Fruit fly (Drosophila melanogaster) whole organism, embryonic: ENCODE results near the gene CG2021.

Experiments
- Asciz ChIP-seq: fragments of 200-800 bp; sonication (Bioruptor generic); optimal IDR thresholded peaks from 2 replicates; lab custom pipeline; 2017; ENCODE audit warnings: missing biosample characterization, mild to moderate bottlenecking, missing genetic modification characterization, missing genetic modification reagents
- CG12391 ChIP-seq: fragments of 200-800 bp; sonication (Bioruptor generic); optimal IDR thresholded peaks from 3 replicates; lab custom pipeline; 2018; ENCODE audit warnings: missing biosample characterization, mild to moderate bottlenecking, missing genetic modification characterization, moderate library complexity
- CG13123 ChIP-seq: fragments of 200-800 bp; sonication (Bioruptor generic); optimal IDR thresholded peaks from 2 replicates; lab custom pipeline; 2016; ENCODE audit warnings: missing biosample characterization, missing genetic modification characterization
- CG13296 ChIP-seq: fragments of 200-800 bp; sonication (Bioruptor generic); optimal IDR thresholded peaks from 3 replicates; lab custom pipeline; 2018; ENCODE audit warnings: missing biosample characterization, mild to moderate bottlenecking, missing genetic modification characterization
- CG15269 ChIP-seq: fragments of 200-800 bp; sonication (Bioruptor generic); optimal IDR thresholded peaks from 2 replicates; lab custom pipeline; 2018; ENCODE audit warnings: missing biosample characterization, mild to moderate bottlenecking, missing genetic modification characterization, moderate library complexity
- CG15696 ChIP-seq: fragments of 200-800 bp; sonication (Bioruptor generic); optimal IDR thresholded peaks from 2 replicates; lab custom pipeline; 2019; ENCODE audit warnings: missing biosample characterization, mild to moderate bottlenecking, missing genetic modification characterization, moderate library complexity
- CG16863 ChIP-seq: fragments of 200-800 bp; sonication (Bioruptor generic); optimal IDR thresholded peaks from 3 replicates; lab custom pipeline; 2016; ENCODE audit warnings: missing biosample characterization, missing genetic modification characterization
- CG17328 ChIP-seq: fragments of 200-800 bp; sonication (Bioruptor generic); IDR thresholded peaks from 2 replicates; pipeline ENCODE4 v1.3.6; 2022; ENCODE audit warnings: missing biosample characterization, missing genetic modification characterization
- CG2678 ChIP-seq: fragments of 200-800 bp; sonication (Bioruptor generic); optimal IDR thresholded peaks from 3 replicates; lab custom pipeline; 2019; ENCODE audit warnings: missing biosample characterization, mild to moderate bottlenecking, missing genetic modification characterization, moderate library complexity
- CG30431 ChIP-seq: fragments of 200-800 bp; sonication (Bioruptor generic); optimal IDR thresholded peaks from 2 replicates; lab custom pipeline; 2017; ENCODE audit warnings: missing biosample characterization, missing genetic modification characterization
- CG3065 ChIP-seq: fragments of 200-800 bp; sonication (Bioruptor generic); optimal IDR thresholded peaks from 2 replicates; lab custom pipeline; 2016; ENCODE audit warnings: missing biosample characterization, missing genetic modification characterization
- CG32532 ChIP-seq: fragments of 200-800 bp; sonication (Bioruptor generic); IDR thresholded peaks from 2 replicates; pipeline ENCODE4 v1.3.6; 2022; ENCODE audit warnings: missing biosample characterization, missing genetic modification characterization
- CG33557 ChIP-seq: fragments of 200-800 bp; sonication (Bioruptor generic); optimal IDR thresholded peaks from 2 replicates; lab custom pipeline; 2019; ENCODE audit warnings: missing biosample characterization, mild to moderate bottlenecking, missing genetic modification characterization, moderate library complexity
- CG4282 ChIP-seq: fragments of 200-800 bp; sonication (Bioruptor generic); optimal IDR thresholded peaks from 2 replicates; lab custom pipeline; 2016; ENCODE audit warnings: missing biosample characterization, missing genetic modification characterization
- CG6683 ChIP-seq: fragments of 200-800 bp; sonication (Bioruptor generic); optimal IDR thresholded peaks from 2 replicates; lab custom pipeline; 2017; ENCODE audit warnings: missing biosample characterization, mild to moderate bottlenecking, missing genetic modification characterization, missing genetic modification reagents
- CG8089 ChIP-seq: fragments of 200-800 bp; sonication (Bioruptor generic); optimal IDR thresholded peaks from 3 replicates; lab custom pipeline; 2016; ENCODE audit warnings: missing biosample characterization, missing genetic modification characterization
- CG8388 ChIP-seq: fragments of 200-800 bp; sonication (Bioruptor generic); optimal IDR thresholded peaks from 2 replicates; lab custom pipeline; 2019; ENCODE audit warnings: missing biosample characterization, mild to moderate bottlenecking, missing genetic modification characterization, moderate library complexity
- CG9876 ChIP-seq: fragments of 200-800 bp; sonication (Bioruptor generic); optimal IDR thresholded peaks from 2 replicates; lab custom pipeline; 2016; ENCODE audit warnings: missing biosample characterization, missing genetic modification characterization
- Chrac-16 ChIP-seq: fragments of 200-800 bp; sonication (Bioruptor generic); optimal IDR thresholded peaks from 3 replicates; lab custom pipeline; 2016; ENCODE audit warnings: missing biosample characterization, missing genetic modification characterization
- D19B ChIP-seq: fragments of 200-800 bp; sonication (Bioruptor generic); optimal IDR thresholded peaks from 2 replicates; lab custom pipeline; 2017; ENCODE audit warnings: missing biosample characterization, mild to moderate bottlenecking, missing genetic modification characterization
- Doc3 ChIP-seq: fragments of 200-800 bp; sonication (Bioruptor generic); IDR thresholded peaks from 3 replicates; pipeline ENCODE4 v1.3.6; 2022; ENCODE audit warnings: missing biosample characterization, missing genetic modification characterization; ENCODE audit not compliant: partially characterized antibody
- Ets65A ChIP-seq: fragments of 200-800 bp; sonication (Bioruptor generic); peaks from one replicate; lab custom pipeline; 2016; ENCODE audit warnings: missing biosample characterization, missing genetic modification characterization
- HmgZ ChIP-seq: fragments of 200-800 bp; sonication (Bioruptor generic); optimal IDR thresholded peaks from 2 replicates; lab custom pipeline; 2018; ENCODE audit warnings: missing biosample characterization, mild to moderate bottlenecking, missing genetic modification characterization
- Opbp ChIP-seq: fragments of 200-800 bp; sonication (Bioruptor generic); IDR thresholded peaks from 3 replicates; pipeline ENCODE4 v1.3.6; 2022; ENCODE audit warnings: missing biosample characterization, missing genetic modification characterization; ENCODE audit not compliant: partially characterized antibody
- Usf ChIP-seq: fragments of 200-800 bp; sonication (Bioruptor generic); optimal IDR thresholded peaks from 2 replicates; lab custom pipeline; 2017; ENCODE audit warnings: missing genotype, missing biosample characterization, missing genetic modification characterization
- ac ChIP-seq: fragments of 200-800 bp; sonication (Bioruptor generic); optimal IDR thresholded peaks from 3 replicates; lab custom pipeline; 2017; ENCODE audit warnings: missing biosample characterization, mild to moderate bottlenecking, missing genetic modification characterization
- al ChIP-seq: fragments of 200-800 bp; sonication (Bioruptor generic); IDR thresholded peaks from 2 replicates; pipeline ENCODE4 v1.3.6; 2022; ENCODE audit warnings: missing biosample characterization, missing genetic modification characterization
- bab2 ChIP-seq: fragments of 200-800 bp; sonication (Bioruptor generic); optimal IDR thresholded peaks from 2 replicates; lab custom pipeline; 2016; ENCODE audit warnings: missing biosample characterization, missing genetic modification characterization
- dati ChIP-seq: fragments of 200-800 bp; sonication (Bioruptor generic); IDR thresholded peaks from 2 replicates; pipeline ENCODE4 v1.3.6; 2022; ENCODE audit warnings: missing biosample characterization, missing genetic modification characterization
- exex ChIP-seq: fragments of 200-800 bp; sonication (Bioruptor generic); optimal IDR thresholded peaks from 4 replicates; lab custom pipeline; 2018; ENCODE audit warnings: missing biosample characterization, mild to moderate bottlenecking, missing genetic modification characterization, moderate library complexity
- gfzf ChIP-seq: fragments of 200-800 bp; sonication (Bioruptor generic); optimal IDR thresholded peaks from 2 replicates; lab custom pipeline; 2016; ENCODE audit warnings: missing biosample characterization, mild to moderate bottlenecking, missing genetic modification characterization, moderate library complexity
- gsb-n ChIP-seq: fragments of 200-800 bp; sonication (Bioruptor generic); optimal IDR thresholded peaks from 3 replicates; lab custom pipeline; 2018; ENCODE audit warnings: missing biosample characterization, mild to moderate bottlenecking, missing genetic modification characterization
- jumu ChIP-seq: fragments of 200-800 bp; sonication (Bioruptor generic); optimal IDR thresholded peaks from 3 replicates; lab custom pipeline; 2016; ENCODE audit warnings: missing biosample characterization, missing genetic modification characterization
- kni ChIP-seq: fragments of 200-800 bp; sonication (Bioruptor generic); optimal IDR thresholded peaks from 3 replicates; lab custom pipeline; 2017; ENCODE audit warnings: mild to moderate bottlenecking, missing biosample characterization, missing genetic modification reagents, missing genetic modification characterization
- lbe ChIP-seq: fragments of 200-800 bp; sonication (Bioruptor generic); optimal IDR thresholded peaks from 2 replicates; lab custom pipeline; 2016; ENCODE audit warnings: missing biosample characterization, mild to moderate bottlenecking, missing genetic modification characterization
- mld ChIP-seq: fragments of 200-800 bp; sonication (Bioruptor generic); IDR thresholded peaks from 3 replicates; pipeline ENCODE4 v1.3.6; 2022; ENCODE audit warnings: missing biosample characterization, missing genetic modification characterization; ENCODE audit not compliant: partially characterized antibody
- nerfin-2 ChIP-seq: fragments of 200-800 bp; sonication (Bioruptor generic); IDR thresholded peaks from 2 replicates; pipeline ENCODE4 v1.3.6; 2022; ENCODE audit warnings: missing biosample characterization, missing genetic modification characterization; ENCODE audit not compliant: partially characterized antibody
- org-1 ChIP-seq: fragments of 200-800 bp; sonication (Bioruptor generic); optimal IDR thresholded peaks from 2 replicates; lab custom pipeline; 2017; ENCODE audit warnings: missing biosample characterization, missing genetic modification characterization
- pho ChIP-seq: fragments of 200-800 bp; sonication (Bioruptor generic); optimal IDR thresholded peaks from 2 replicates; lab custom pipeline; 2016; ENCODE audit warnings: missing biosample characterization, missing genetic modification characterization
- pita ChIP-seq: fragments of 200-800 bp; sonication (Bioruptor generic); optimal IDR thresholded peaks from 2 replicates; lab custom pipeline; 2017; ENCODE audit warnings: missing biosample characterization, mild to moderate bottlenecking, missing genetic modification characterization
- prd ChIP-seq, 3 experiments: fragments of >200 bp in 2 of 3; fragments of 200-800 bp in 1 of 3; sonication (Bioruptor generic) in 1 of 3; optimal IDR thresholded peaks in 2 of 3; IDR thresholded peaks in 1 of 3; 2 replicates in 2 of 3; 3 replicates in 1 of 3; pipeline versions ENCODE4 v1.3.6 to Lab custom; 2017 to 2022; ENCODE audit warnings: missing biosample characterization in 1 of 3, missing genetic modification characterization in 1 of 3
- repo ChIP-seq: fragments of 200-800 bp; sonication (Bioruptor generic); optimal IDR thresholded peaks from 2 replicates; lab custom pipeline; 2016; ENCODE audit warnings: missing biosample characterization, missing genetic modification characterization
- sqz ChIP-seq: fragments of 200-800 bp; sonication (Bioruptor generic); optimal IDR thresholded peaks from 3 replicates; lab custom pipeline; 2018; ENCODE audit warnings: missing biosample characterization, mild to moderate bottlenecking, missing genetic modification characterization
- tio ChIP-seq: fragments of 200-800 bp; sonication (Bioruptor generic); optimal IDR thresholded peaks from 2 replicates; lab custom pipeline; 2017; ENCODE audit warnings: missing biosample characterization, missing genetic modification characterization, inconsistent platforms
- vfl ChIP-seq: fragments of 200-800 bp; sonication (Bioruptor generic); optimal IDR thresholded peaks from 2 replicates; lab custom pipeline; 2016; ENCODE audit warnings: missing biosample characterization, missing genetic modification characterization
- wek ChIP-seq: fragments of 200-800 bp; sonication (Bioruptor generic); optimal IDR thresholded peaks from 3 replicates; lab custom pipeline; 2018; ENCODE audit warnings: missing biosample characterization, mild to moderate bottlenecking, missing genetic modification characterization, moderate library complexity
- yki ChIP-seq: fragments of >200 bp; optimal IDR thresholded peaks from 3 replicates; lab custom pipeline; 2018
- zf30C ChIP-seq: fragments of 200-800 bp; sonication (Bioruptor generic); optimal IDR thresholded peaks from 3 replicates; lab custom pipeline; 2018; ENCODE audit warnings: missing biosample characterization, mild to moderate bottlenecking, missing genetic modification characterization

CG2021 gene

dm6 chr3L:1746338-1747199 lies 30.6 kb downstream of the CG2021 start, which contains the start of gene CG13921 (continued):
- TF ChIP-seq CG8089 = peak; percentile 99
- peak; percentile 96 for TF ChIP-seq CG4282 (GFP tag; lab: Kevin White, UChicago)
- peak; percentile 99 for TF ChIP-seq CG12391
- peak; percentile 98 for TF ChIP-seq vfl
- TF ChIP-seq pita (GFP tag; lab: Kevin White, UChicago) = no peak
- peak; percentile 98 for TF ChIP-seq Asciz
- peak; percentile 98 for TF ChIP-seq kni
- TF ChIP-seq org-1 (GFP tag; lab: Kevin White, UChicago) = peak; percentile 99
- peak; percentile 98 for TF ChIP-seq CG15269
- peak; percentile 96 for TF ChIP-seq CG13296 (GFP tag; lab: Kevin White, UChicago)
- TF ChIP-seq al = peak; percentile 99
- TF ChIP-seq yki (lab: Kevin White, UChicago) = no peak
- TF ChIP-seq CG33557 (GFP tag; lab: Kevin White, UChicago) = peak; percentile 99
- peak; percentile 98 for TF ChIP-seq dati (GFP tag; lab: Robert Waterston, UW)
- TF ChIP-seq Usf (GFP tag; lab: Kevin White, UChicago) = peak; percentile 99
- TF ChIP-seq CG15696 (tag; lab: Kevin White, UChicago) = peak; percentile 100
- no peak for TF ChIP-seq mld (GFP tag; lab: Robert Waterston, UW)
- TF ChIP-seq CG9876 (GFP tag; lab: Kevin White, UChicago) = peak; percentile 97
- peak; percentile 93 for TF ChIP-seq D19B (GFP tag; lab: Kevin White, UChicago)
- peak; percentile 100 for TF ChIP-seq zf30C (GFP tag; lab: Kevin White, UChicago)
- TF ChIP-seq CG8388 (GFP tag; lab: Kevin White, UChicago) = peak; percentile 99
- peak; percentile 99 for TF ChIP-seq CG17328 (GFP tag; lab: Robert Waterston, UW)
- TF ChIP-seq CG13123 (GFP tag; lab: Kevin White, UChicago) = peak; percentile 98
- peak; percentile 98 for TF ChIP-seq lbe (GFP tag; lab: Kevin White, UChicago)
- TF ChIP-seq HmgZ = peak; percentile 98
- peak; percentile 99 for TF ChIP-seq CG2678 (tag; lab: Kevin White, UChicago)
- peak; percentile 98 for TF ChIP-seq tio
- peak; percentile 98 for TF ChIP-seq CG16863 (GFP tag; lab: Kevin White, UChicago)
- TF ChIP-seq Ets65A (GFP tag; lab: Kevin White, UChicago) = peak; percentile 100
- TF ChIP-seq bab2 (GFP tag; lab: Kevin White, UChicago) = peak; percentile 99
- TF ChIP-seq repo (GFP tag; lab: Kevin White, UChicago) = peak; percentile 99
- TF ChIP-seq Opbp (GFP tag; lab: Robert Waterston, UW) = peak; percentile 62; the same call in 1 of the 3 replicates
- TF ChIP-seq nerfin-2 (GFP tag; lab: Robert Waterston, UW) = no peak
- peak; percentile 95 for TF ChIP-seq ac
- peak; percentile 95 for TF ChIP-seq wek (GFP tag; lab: Kevin White, UChicago)
- peak; percentile 99 for TF ChIP-seq Chrac-16
- peak; percentile 99 for TF ChIP-seq CG32532
- peak; percentile 97 for TF ChIP-seq pho (GFP tag; lab: Kevin White, UChicago)
- peak; percentile 39 for TF ChIP-seq gfzf
- TF ChIP-seq sqz (GFP tag; lab: Kevin White, UChicago) = peak; percentile 98
- TF ChIP-seq exex = peak; percentile 82
- peak; percentile 98 for TF ChIP-seq CG3065 (GFP tag; lab: Kevin White, UChicago)
- TF ChIP-seq prd (optimal IDR thresholded peaks at IDR 0.05; lab: Kevin White, UChicago) = no peak
- TF ChIP-seq prd (GFP tag; IDR thresholded peaks at IDR 0.05; lab: Robert Waterston, UW) = peak; percentile 100
- peak; percentile 99 for TF ChIP-seq CG30431 (GFP tag; lab: Kevin White, UChicago)
- peak; percentile 99 for TF ChIP-seq jumu (GFP tag; lab: Kevin White, UChicago)
- no peak for TF ChIP-seq Doc3 (GFP tag; lab: Robert Waterston, UW)
- TF ChIP-seq CG6683 (GFP tag; lab: Kevin White, UChicago) = peak; percentile 94
- peak; percentile 99 for TF ChIP-seq gsb-n (tag; lab: Kevin White, UChicago)
